Worm (Caenorhabditis elegans) whole organism, mixed stage, embryonic: ENCODE results near the gene B0457.4.

Experiments
- elt-1 ChIP-seq: sonication (generic microtip); optimal IDR thresholded peaks from 2 replicates; lab custom pipeline; 2017; ENCODE audit warnings: missing genetic modification characterization, mild to moderate bottlenecking, missing compliant biosample characterization, antibody characterized with exemption, moderate library complexity, borderline replicate concordance; ENCODE audit not compliant: insufficient read depth
- flh-1 ChIP-seq: fragments of 200-800 bp; sonication (Bioruptor generic); optimal IDR thresholded peaks from 2 replicates; lab custom pipeline; 2018; ENCODE audit warnings: mild to moderate bottlenecking, missing genetic modification characterization, moderate library complexity, missing compliant biosample characterization
- lin-13 ChIP-seq: fragments of 150-350 bp; optimal IDR thresholded peaks from 2 replicates; lab custom pipeline; 2014; ENCODE audit warnings: missing biosample characterization, missing genetic modification characterization
- lsy-2 ChIP-seq: fragments of 150-350 bp; optimal IDR thresholded peaks from 2 replicates; lab custom pipeline; 2014; ENCODE audit warnings: missing biosample characterization, missing genetic modification characterization
- unc-39 ChIP-seq: fragments of 150-350 bp; optimal IDR thresholded peaks from 2 replicates; lab custom pipeline; 2014; ENCODE audit warnings: missing biosample characterization, missing genetic modification characterization

DNA sequence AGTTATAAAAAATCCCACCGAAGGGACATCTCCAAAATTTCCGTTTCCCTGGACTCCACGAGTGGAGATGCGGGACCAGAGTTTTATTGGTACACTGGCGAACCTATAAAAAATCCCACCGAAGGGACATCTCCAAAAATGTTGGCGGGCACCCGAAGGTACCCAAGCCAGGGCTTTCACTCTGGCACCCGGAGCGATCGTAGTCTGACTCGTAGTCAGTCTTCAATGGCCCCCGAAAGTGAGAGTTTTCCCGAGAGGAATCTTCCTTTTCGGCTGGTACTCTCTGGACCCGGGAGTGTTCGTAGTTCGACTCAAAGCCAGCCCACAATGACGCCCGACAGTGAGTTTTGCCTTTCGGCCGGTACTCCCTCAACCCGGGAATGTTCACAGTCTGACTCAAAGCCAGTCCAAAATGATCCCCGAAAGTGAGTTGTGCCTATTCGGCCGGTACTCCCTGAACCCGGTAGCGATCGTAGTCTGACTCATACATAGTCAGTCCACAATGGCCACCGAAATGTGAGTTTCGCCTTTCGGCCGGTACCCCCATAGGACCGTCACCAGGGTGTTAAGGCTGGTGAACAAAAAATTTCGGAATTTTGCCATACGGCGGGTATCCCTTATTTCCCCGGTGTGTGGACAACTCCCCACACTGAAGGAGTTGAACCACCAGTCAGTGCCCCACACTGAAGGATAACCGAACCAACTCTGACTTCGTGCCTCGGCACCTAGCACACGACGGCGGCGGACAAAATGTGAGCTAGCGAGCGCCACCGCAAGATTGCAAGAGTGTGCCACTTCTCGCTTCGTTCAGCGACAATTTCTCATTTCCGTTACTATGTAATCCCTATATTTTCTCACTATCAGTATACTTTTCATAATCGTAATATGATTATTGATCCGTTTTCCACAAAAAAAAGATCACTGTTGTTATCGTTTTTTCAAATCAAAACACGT is 34.5 kb downstream of the B0457.4 start:
- no peak for TF ChIP-seq lsy-2 (tag; lab: Kevin White, UChicago)
- no peak for TF ChIP-seq lin-13
- no peak for TF ChIP-seq elt-1 (tag; lab: Kevin White, UChicago)
- TF ChIP-seq unc-39 (tag; lab: Kevin White, UChicago), result no peak
- no peak for TF ChIP-seq flh-1 (GFP tag; lab: Kevin White, UChicago)
